Worm (Caenorhabditis elegans) whole organism, late embryonic: ENCODE measurements around the gene F58F6.6.
A peak's percentile ranks its signal among the peaks of the same experiment; 100 is the strongest.

Source experiments
- C08G9.2 ChIP-seq: sonication (generic microtip); optimal IDR thresholded peaks from 2 replicates; lab custom pipeline; 2016; ENCODE audit warnings: mild to moderate bottlenecking, missing genetic modification characterization, moderate library complexity, missing compliant biosample characterization
- C38D4.7 ChIP-seq: fragments of 200-800 bp; sonication (Bioruptor generic); optimal IDR thresholded peaks from 2 replicates; lab custom pipeline; 2018; ENCODE audit warnings: mild to moderate bottlenecking, missing genetic modification characterization, moderate library complexity, missing compliant biosample characterization
- ahr-1 ChIP-seq: sonication (generic microtip); optimal IDR thresholded peaks from 2 replicates; lab custom pipeline; 2016; ENCODE audit warnings: missing genetic modification characterization, missing compliant biosample characterization
- ama-1 ChIP-seq: fragments of 150-350 bp; optimal IDR thresholded peaks from 2 replicates; lab custom pipeline; 2014
- ceh-18 ChIP-seq: sonication (generic microtip); optimal IDR thresholded peaks from 2 replicates; lab custom pipeline; 2016; ENCODE audit warnings: missing genetic modification characterization, missing compliant biosample characterization
- ceh-19 ChIP-seq: fragments of 200-800 bp; sonication (Bioruptor generic); optimal IDR thresholded peaks from 2 replicates; lab custom pipeline; 2018; ENCODE audit warnings: mild to moderate bottlenecking, missing genetic modification characterization, missing compliant biosample characterization
- ceh-2 ChIP-seq: sonication (generic microtip); optimal IDR thresholded peaks from 2 replicates; lab custom pipeline; 2016; ENCODE audit warnings: missing genotype, missing genetic modification characterization, missing compliant biosample characterization
- ceh-24 ChIP-seq: sonication (generic microtip); optimal IDR thresholded peaks from 2 replicates; lab custom pipeline; 2016; ENCODE audit warnings: mild to moderate bottlenecking, missing genetic modification characterization, missing compliant biosample characterization
- ceh-31 ChIP-seq: sonication (generic microtip); optimal IDR thresholded peaks from 2 replicates; lab custom pipeline; 2016; ENCODE audit warnings: missing genetic modification characterization, missing compliant biosample characterization
- ceh-6 ChIP-seq: fragments of 200-800 bp; sonication (Bioruptor generic); optimal IDR thresholded peaks from 2 replicates; lab custom pipeline; 2018; ENCODE audit warnings: mild to moderate bottlenecking, missing genetic modification characterization, missing compliant biosample characterization
- che-1 ChIP-seq: sonication (generic microtip); optimal IDR thresholded peaks from 2 replicates; lab custom pipeline; 2016; ENCODE audit warnings: mild to moderate bottlenecking, missing genetic modification characterization, missing compliant biosample characterization
- dmd-4 ChIP-seq: sonication (generic microtip); optimal IDR thresholded peaks from 2 replicates; lab custom pipeline; 2016; ENCODE audit warnings: borderline replicate concordance, missing genetic modification characterization, missing compliant biosample characterization
- elt-2 ChIP-seq: sonication (generic microtip); optimal IDR thresholded peaks from 2 replicates; lab custom pipeline; 2016; ENCODE audit warnings: missing genetic modification reagents, missing genetic modification characterization, missing compliant biosample characterization
- fax-1 ChIP-seq: sonication (generic microtip); optimal IDR thresholded peaks from 2 replicates; lab custom pipeline; 2016; ENCODE audit warnings: missing genotype, missing genetic modification characterization, missing compliant biosample characterization
- gmeb-2 ChIP-seq: sonication (generic microtip); optimal IDR thresholded peaks from 2 replicates; lab custom pipeline; 2016; ENCODE audit warnings: missing genetic modification characterization, inconsistent platforms, missing compliant biosample characterization
- hlh-15 ChIP-seq: sonication (generic microtip); optimal IDR thresholded peaks from 2 replicates; lab custom pipeline; 2016; ENCODE audit warnings: missing genetic modification characterization, missing compliant biosample characterization
- hlh-30 ChIP-seq: sonication (generic microtip); optimal IDR thresholded peaks from 2 replicates; lab custom pipeline; 2017; ENCODE audit warnings: antibody characterized with exemption, missing genetic modification characterization, missing compliant biosample characterization; ENCODE audit not compliant: insufficient read depth
- hlh-8 ChIP-seq: sonication (generic microtip); optimal IDR thresholded peaks from 2 replicates; lab custom pipeline; 2016; ENCODE audit warnings: missing genotype, missing genetic modification characterization, missing compliant biosample characterization
- lim-6 ChIP-seq: sonication (generic microtip); optimal IDR thresholded peaks from 2 replicates; lab custom pipeline; 2016; ENCODE audit warnings: missing genetic modification characterization, missing compliant biosample characterization
- lin-11 ChIP-seq: fragments of 200-800 bp; sonication (Bioruptor generic); optimal IDR thresholded peaks from 2 replicates; lab custom pipeline; 2018; ENCODE audit warnings: mild to moderate bottlenecking, missing genetic modification characterization, missing compliant biosample characterization
- nfya-1 ChIP-seq: sonication (generic microtip); optimal IDR thresholded peaks from 2 replicates; lab custom pipeline; 2017; ENCODE audit warnings: missing genetic modification characterization, mild to moderate bottlenecking, missing compliant biosample characterization, antibody characterized with exemption, moderate library complexity
- nhr-11 ChIP-seq: fragments of 150-350 bp; optimal IDR thresholded peaks from 2 replicates; lab custom pipeline; 2014; ENCODE audit warnings: missing biosample characterization, missing genetic modification characterization
- nhr-232 ChIP-seq: sonication (generic microtip); optimal IDR thresholded peaks from 2 replicates; lab custom pipeline; 2016; ENCODE audit warnings: missing genetic modification characterization, missing compliant biosample characterization
- pag-3 ChIP-seq: sonication (generic microtip); optimal IDR thresholded peaks from 2 replicates; lab custom pipeline; 2016; ENCODE audit warnings: missing compliant biosample characterization, missing genetic modification characterization, borderline replicate concordance
- pat-9 ChIP-seq: fragments of 200-800 bp; sonication (Bioruptor generic); optimal IDR thresholded peaks from 2 replicates; lab custom pipeline; 2018; ENCODE audit warnings: mild to moderate bottlenecking, missing genetic modification characterization, moderate library complexity, missing compliant biosample characterization
- pha-2 ChIP-seq: sonication (generic microtip); optimal IDR thresholded peaks from 2 replicates; lab custom pipeline; 2017; ENCODE audit warnings: mild to moderate bottlenecking, missing genetic modification characterization, missing compliant biosample characterization
- ref-2 ChIP-seq: sonication (generic microtip); optimal IDR thresholded peaks from 2 replicates; lab custom pipeline; 2016; ENCODE audit warnings: missing genetic modification characterization, missing compliant biosample characterization
- rnt-1 ChIP-seq: sonication (generic microtip); optimal IDR thresholded peaks from 2 replicates; lab custom pipeline; 2016; ENCODE audit warnings: missing genetic modification characterization, missing compliant biosample characterization
- sdc-2 ChIP-seq: sonication (generic microtip); optimal IDR thresholded peaks from 2 replicates; lab custom pipeline; 2016; ENCODE audit warnings: missing genotype, missing genetic modification characterization, missing compliant biosample characterization
- unc-3 ChIP-seq, 2 experiments: fragments of 200-800 bp in 1 of 2; sonication (Bioruptor generic) in 1 of 2; sonication (generic microtip) in 1 of 2; conservative IDR thresholded peaks in 1 of 2; optimal IDR thresholded peaks in 1 of 2; 2 replicates each; pipeline versions ENCODE4 v1.3.6 to Lab custom; 2016 to 2022; ENCODE audit warnings: missing compliant biosample characterization in 2 of 2, missing genetic modification characterization in 2 of 2, missing genetic modification reagents in 1 of 2
- unc-55 ChIP-seq: sonication (generic microtip); optimal IDR thresholded peaks from 2 replicates; lab custom pipeline; 2017; ENCODE audit warnings: missing biosample characterization, missing genetic modification reagents, missing genetic modification characterization
- unc-86 ChIP-seq: sonication (generic microtip); optimal IDR thresholded peaks from 2 replicates; lab custom pipeline; 2016; ENCODE audit warnings: missing genetic modification characterization, missing compliant biosample characterization
- zip-5 ChIP-seq: sonication (generic microtip); optimal IDR thresholded peaks from 2 replicates; lab custom pipeline; 2016; ENCODE audit warnings: missing genetic modification characterization, missing compliant biosample characterization
- ztf-16 ChIP-seq: sonication (generic microtip); optimal IDR thresholded peaks from 2 replicates; lab custom pipeline; 2017; ENCODE audit warnings: missing genetic modification characterization, missing compliant biosample characterization

The F58F6.6 gene

DNA sequence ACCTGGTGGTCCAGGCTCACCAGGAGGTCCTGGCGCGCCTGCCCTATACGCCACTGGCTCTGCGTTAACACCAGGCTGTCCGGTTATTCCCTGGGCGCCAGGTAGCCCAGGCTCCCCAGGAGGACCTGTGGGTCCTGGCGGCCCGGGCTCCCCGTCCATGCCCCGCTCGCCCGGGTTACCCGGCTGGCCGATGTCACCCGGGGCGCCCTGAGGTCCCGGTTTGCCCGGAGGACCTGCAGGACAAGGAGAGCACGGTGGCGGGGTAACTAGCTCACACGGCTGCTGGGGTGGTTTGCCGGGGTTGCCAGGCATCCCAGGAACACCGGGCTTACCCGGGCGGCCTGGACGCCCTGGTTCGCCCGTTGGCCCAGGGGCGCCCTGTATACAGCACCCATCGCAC, 17.2 kb downstream of the F58F6.6 start (continued):
- TF ChIP-seq hlh-15 (tag; lab: Kevin White, UChicago): no peak
- TF ChIP-seq lin-11 (tag; lab: Kevin White, UChicago): no peak
- TF ChIP-seq pag-3 (tag; lab: Kevin White, UChicago): no peak
- no peak for TF ChIP-seq unc-86 (tag; lab: Kevin White, UChicago)
- TF ChIP-seq gmeb-2 (tag; lab: Kevin White, UChicago): no peak
- no peak for TF ChIP-seq hlh-8
- no peak for TF ChIP-seq ref-2
- no peak for TF ChIP-seq che-1
- TF ChIP-seq ahr-1 (tag; lab: Kevin White, UChicago): no peak
- TF ChIP-seq ceh-31 (tag; lab: Kevin White, UChicago): no peak
- no peak for TF ChIP-seq fax-1 (tag; lab: Kevin White, UChicago)
- peak; percentile 33 for TF ChIP-seq nhr-232 (tag; lab: Kevin White, UChicago)
- no peak for TF ChIP-seq nfya-1
- TF ChIP-seq pat-9: peak; percentile 25
- TF ChIP-seq rnt-1 (tag; lab: Kevin White, UChicago): no peak
- TF ChIP-seq ceh-24 (tag; lab: Kevin White, UChicago): no peak
- TF ChIP-seq ztf-16 (tag; lab: Kevin White, UChicago): no peak

DNA sequence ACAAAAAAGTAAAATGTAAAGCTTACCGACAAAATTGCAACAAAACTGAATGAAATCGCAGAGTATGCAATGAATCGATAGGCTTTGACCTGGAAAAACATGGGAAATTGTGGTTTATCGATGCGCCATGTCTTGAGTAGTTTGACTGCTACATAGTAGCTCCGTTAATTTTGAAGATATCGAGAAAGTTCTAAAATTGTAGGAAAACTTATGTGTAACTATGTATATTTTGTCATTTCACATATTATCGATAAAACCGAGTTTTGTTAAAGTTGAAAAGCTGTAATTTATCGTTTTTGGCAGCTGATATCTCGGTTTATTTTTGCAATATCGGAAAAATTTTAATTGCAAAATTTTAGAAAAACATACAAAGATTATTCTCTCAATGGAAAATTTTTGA, 18.2 kb downstream of the F58F6.6 start, which contains the start of gene col-105:
Gene col-105 (minus strand): TSS at position 101 of the 400 bp plus-strand sequence.
- TF ChIP-seq ceh-2 (tag; lab: Kevin White, UChicago): no peak

DNA sequence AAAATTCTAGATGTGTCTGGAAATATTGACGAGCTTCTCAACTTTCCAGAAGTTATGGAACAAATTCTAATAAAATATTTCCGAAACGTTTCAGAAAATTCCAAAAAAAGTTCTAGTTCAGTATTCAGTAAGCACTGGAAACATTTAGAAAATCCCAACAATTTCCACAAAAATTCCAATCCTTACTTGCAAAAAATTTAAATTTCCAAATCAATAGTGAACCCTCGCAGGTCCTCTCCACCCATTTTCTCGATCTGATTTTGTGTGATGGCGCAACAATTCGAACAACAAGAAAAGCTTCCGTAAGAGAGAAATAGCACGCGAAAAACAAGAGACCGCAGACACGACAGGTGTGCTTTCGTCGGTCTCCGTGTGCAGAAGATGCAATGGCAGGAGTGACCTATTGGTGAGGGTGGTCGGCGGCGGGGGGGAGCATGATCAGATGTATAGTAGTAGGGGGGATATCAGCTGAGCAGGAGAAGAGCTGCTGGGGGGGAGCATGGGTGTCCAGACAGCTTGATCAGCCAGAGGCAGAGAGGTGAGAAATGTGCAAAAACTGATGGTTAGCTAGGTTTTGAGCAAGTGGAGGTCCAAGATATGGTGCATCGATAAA, 20.8 kb downstream of the F58F6.6 start:
- TF ChIP-seq pha-2 (tag; lab: Kevin White, UChicago) (no peak), hlh-30 (tag; lab: Kevin White, UChicago) (no peak), ceh-19 (GFP tag; lab: Kevin White, UChicago) (peak; percentile 1), zip-5 (tag; lab: Kevin White, UChicago) (no peak), nhr-11 (tag; lab: Kevin White, UChicago) (no peak), rnt-1 (tag; lab: Kevin White, UChicago) (peak; percentile 10), gmeb-2 (tag; lab: Kevin White, UChicago) (no peak), ceh-18 (tag; lab: Kevin White, UChicago) (peak; percentile 34), nfya-1 (peak; percentile 29), unc-55 (peak; percentile 40), C08G9.2 (no peak), ceh-24 (tag; lab: Kevin White, UChicago) (no peak), sdc-2 (tag; lab: Kevin White, UChicago) (no peak)

DNA sequence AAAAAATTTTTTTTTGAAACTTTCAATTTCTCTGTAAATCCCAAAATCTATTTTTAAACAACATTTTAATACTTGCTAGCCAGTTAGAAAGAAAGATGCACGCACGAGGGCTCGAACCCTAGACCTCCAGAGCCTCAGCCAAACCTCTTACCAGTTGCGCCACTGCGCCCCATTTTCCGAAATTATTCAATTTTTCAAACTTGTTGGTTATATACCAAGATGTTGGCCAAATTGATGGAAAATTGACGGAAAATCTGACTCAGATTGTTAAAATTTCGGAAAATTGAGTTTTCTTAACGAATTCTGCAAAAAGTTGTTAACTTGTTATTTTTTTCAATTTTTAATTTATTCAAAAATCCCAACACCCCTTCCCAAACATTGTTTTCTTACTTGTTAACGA, 24.9 kb downstream of the F58F6.6 start:
- no peak for TF ChIP-seq elt-2 (tag; lab: Kevin White, UChicago)
- TF ChIP-seq C38D4.7: no peak
- TF ChIP-seq hlh-15 (tag; lab: Kevin White, UChicago): no peak
- no peak for TF ChIP-seq unc-55

DNA sequence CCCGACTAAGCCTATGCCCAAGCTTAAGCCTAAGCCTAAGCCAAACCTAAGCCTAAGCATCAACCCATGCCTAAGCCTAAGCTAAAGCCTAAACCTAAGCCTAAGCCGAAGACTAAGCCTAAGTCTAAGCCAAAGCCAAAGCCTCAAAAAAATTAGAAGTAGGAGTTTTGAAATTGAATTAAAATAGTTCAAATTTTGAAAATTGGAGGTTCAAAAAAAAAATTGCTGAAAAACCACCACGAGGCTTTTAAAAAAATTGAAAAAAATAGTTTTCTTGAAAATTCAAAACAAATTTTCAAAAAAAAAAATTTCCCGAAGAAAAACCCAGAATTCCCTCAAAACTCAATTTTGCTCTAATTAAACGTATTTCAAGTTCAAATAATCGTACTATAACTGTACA, 26.2 kb downstream of the F58F6.6 start:
- TF ChIP-seq hlh-8 (no peak), nfya-1 (no peak), ceh-31 (tag; lab: Kevin White, UChicago) (no peak), unc-3 (GFP tag; conservative IDR thresholded peaks at IDR 0.05; lab: Robert Waterston, UW) (no peak), unc-3 (tag; optimal IDR thresholded peaks at IDR 0.05; lab: Kevin White, UChicago) (no peak), C08G9.2 (no peak), ama-1 (lab: Kevin White, UChicago) (no peak), hlh-15 (tag; lab: Kevin White, UChicago) (no peak), lim-6 (tag; lab: Kevin White, UChicago) (no peak), dmd-4 (tag; lab: Kevin White, UChicago) (no peak), lin-11 (tag; lab: Kevin White, UChicago) (no peak), ceh-6 (no peak)
